Worm (Caenorhabditis elegans) whole organism, late embryonic: ENCODE data around the gene F53B3.6.
"Not testable (repeated sequence)": the region's sequence is repeated elsewhere in the genome, so short reads cannot be mapped to it uniquely, and the experiment has no call there.

Experiments used
- C08G9.2 ChIP-seq: sonication (generic microtip); optimal IDR thresholded peaks from 2 replicates; lab custom pipeline; 2016; ENCODE audit warnings: mild to moderate bottlenecking, missing genetic modification characterization, moderate library complexity, missing compliant biosample characterization
- C38D4.7 ChIP-seq: fragments of 200-800 bp; sonication (Bioruptor generic); optimal IDR thresholded peaks from 2 replicates; lab custom pipeline; 2018; ENCODE audit warnings: mild to moderate bottlenecking, missing genetic modification characterization, moderate library complexity, missing compliant biosample characterization
- K09A11.1 ChIP-seq: sonication (generic microtip); optimal IDR thresholded peaks from 2 replicates; lab custom pipeline; 2017; ENCODE audit warnings: antibody characterized with exemption, mild to moderate bottlenecking, missing genetic modification characterization, missing compliant biosample characterization; ENCODE audit not compliant: insufficient read depth
- ahr-1 ChIP-seq: sonication (generic microtip); optimal IDR thresholded peaks from 2 replicates; lab custom pipeline; 2016; ENCODE audit warnings: missing genetic modification characterization, missing compliant biosample characterization
- ama-1 ChIP-seq: fragments of 150-350 bp; optimal IDR thresholded peaks from 2 replicates; lab custom pipeline; 2014
- ceh-14 ChIP-seq: sonication (generic microtip); optimal IDR thresholded peaks from 2 replicates; lab custom pipeline; 2016; ENCODE audit warnings: missing genotype, missing genetic modification characterization, missing compliant biosample characterization
- ceh-19 ChIP-seq: fragments of 200-800 bp; sonication (Bioruptor generic); optimal IDR thresholded peaks from 2 replicates; lab custom pipeline; 2018; ENCODE audit warnings: mild to moderate bottlenecking, missing genetic modification characterization, missing compliant biosample characterization
- ceh-2 ChIP-seq: sonication (generic microtip); optimal IDR thresholded peaks from 2 replicates; lab custom pipeline; 2016; ENCODE audit warnings: missing genotype, missing genetic modification characterization, missing compliant biosample characterization
- ceh-30 ChIP-seq: fragments of 150-350 bp; optimal IDR thresholded peaks from 2 replicates; lab custom pipeline; 2014; ENCODE audit warnings: missing biosample characterization, missing genetic modification characterization
- ceh-31 ChIP-seq: sonication (generic microtip); optimal IDR thresholded peaks from 2 replicates; lab custom pipeline; 2016; ENCODE audit warnings: missing genetic modification characterization, missing compliant biosample characterization
- ceh-34 ChIP-seq: sonication (generic microtip); optimal IDR thresholded peaks from 2 replicates; lab custom pipeline; 2016; ENCODE audit warnings: mild to moderate bottlenecking, missing genetic modification characterization, missing compliant biosample characterization
- ceh-45 ChIP-seq: fragments of 200-800 bp; sonication (Bioruptor generic); IDR thresholded peaks from 2 replicates; pipeline ENCODE4 v1.3.6; 2022; ENCODE audit warnings: missing genetic modification reagents, missing genetic modification characterization, missing compliant biosample characterization
- ceh-48 ChIP-seq: sonication (generic microtip); optimal IDR thresholded peaks from 2 replicates; lab custom pipeline; 2016; ENCODE audit warnings: missing genetic modification characterization, inconsistent platforms, missing compliant biosample characterization
- che-1 ChIP-seq: sonication (generic microtip); optimal IDR thresholded peaks from 2 replicates; lab custom pipeline; 2016; ENCODE audit warnings: mild to moderate bottlenecking, missing genetic modification characterization, missing compliant biosample characterization
- dmd-4 ChIP-seq: sonication (generic microtip); optimal IDR thresholded peaks from 2 replicates; lab custom pipeline; 2016; ENCODE audit warnings: borderline replicate concordance, missing genetic modification characterization, missing compliant biosample characterization
- elt-2 ChIP-seq: sonication (generic microtip); optimal IDR thresholded peaks from 2 replicates; lab custom pipeline; 2016; ENCODE audit warnings: missing genetic modification reagents, missing genetic modification characterization, missing compliant biosample characterization
- ets-4 ChIP-seq: sonication (generic microtip); optimal IDR thresholded peaks from 2 replicates; lab custom pipeline; 2016; ENCODE audit warnings: missing genetic modification characterization, missing compliant biosample characterization
- fax-1 ChIP-seq: sonication (generic microtip); optimal IDR thresholded peaks from 2 replicates; lab custom pipeline; 2016; ENCODE audit warnings: missing genotype, missing genetic modification characterization, missing compliant biosample characterization
- fkh-10 ChIP-seq: fragments of 150-350 bp; optimal IDR thresholded peaks from 2 replicates; lab custom pipeline; 2014; ENCODE audit warnings: missing biosample characterization, missing genetic modification reagents, missing genetic modification characterization
- fkh-6 ChIP-seq: sonication (generic microtip); optimal IDR thresholded peaks from 2 replicates; lab custom pipeline; 2016; ENCODE audit warnings: missing genetic modification characterization, missing compliant biosample characterization
- hlh-15 ChIP-seq: sonication (generic microtip); optimal IDR thresholded peaks from 2 replicates; lab custom pipeline; 2016; ENCODE audit warnings: missing genetic modification characterization, missing compliant biosample characterization
- hlh-6 ChIP-seq: sonication (generic microtip); optimal IDR thresholded peaks from 2 replicates; lab custom pipeline; 2016; ENCODE audit warnings: missing genotype, missing genetic modification characterization, missing compliant biosample characterization
- lim-6 ChIP-seq: sonication (generic microtip); optimal IDR thresholded peaks from 2 replicates; lab custom pipeline; 2016; ENCODE audit warnings: missing genetic modification characterization, missing compliant biosample characterization
- mec-3 ChIP-seq: sonication (generic microtip); optimal IDR thresholded peaks from 2 replicates; lab custom pipeline; 2016; ENCODE audit warnings: borderline replicate concordance, missing genetic modification characterization, missing compliant biosample characterization
- nfya-1 ChIP-seq: sonication (generic microtip); optimal IDR thresholded peaks from 2 replicates; lab custom pipeline; 2017; ENCODE audit warnings: missing genetic modification characterization, mild to moderate bottlenecking, missing compliant biosample characterization, antibody characterized with exemption, moderate library complexity
- npax-4 ChIP-seq: sonication (generic microtip); optimal IDR thresholded peaks from 2 replicates; lab custom pipeline; 2016; ENCODE audit warnings: missing genetic modification characterization, missing compliant biosample characterization
- odd-2 ChIP-seq: sonication (generic microtip); optimal IDR thresholded peaks from 2 replicates; lab custom pipeline; 2017; ENCODE audit warnings: antibody characterized with exemption, mild to moderate bottlenecking, missing genetic modification characterization, missing compliant biosample characterization
- pag-3 ChIP-seq: sonication (generic microtip); optimal IDR thresholded peaks from 2 replicates; lab custom pipeline; 2016; ENCODE audit warnings: missing compliant biosample characterization, missing genetic modification characterization, borderline replicate concordance
- pqm-1 ChIP-seq: sonication (generic microtip); optimal IDR thresholded peaks from 2 replicates; lab custom pipeline; 2016; ENCODE audit warnings: missing genetic modification characterization, missing compliant biosample characterization
- ref-2 ChIP-seq: sonication (generic microtip); optimal IDR thresholded peaks from 2 replicates; lab custom pipeline; 2016; ENCODE audit warnings: missing genetic modification characterization, missing compliant biosample characterization
- sdc-2 ChIP-seq: sonication (generic microtip); optimal IDR thresholded peaks from 2 replicates; lab custom pipeline; 2016; ENCODE audit warnings: missing genotype, missing genetic modification characterization, missing compliant biosample characterization
- sox-2 ChIP-seq: fragments of 200-800 bp; sonication (Bioruptor generic); IDR thresholded peaks from 2 replicates; pipeline ENCODE4 v1.3.6; 2022; ENCODE audit warnings: missing genetic modification reagents, missing genetic modification characterization, missing compliant biosample characterization
- tbx-2 ChIP-seq: sonication (generic microtip); optimal IDR thresholded peaks from 2 replicates; lab custom pipeline; 2016; ENCODE audit warnings: missing genetic modification characterization, missing compliant biosample characterization
- tbx-7 ChIP-seq: sonication (generic microtip); optimal IDR thresholded peaks from 2 replicates; lab custom pipeline; 2016; ENCODE audit warnings: missing genotype, missing genetic modification characterization, missing compliant biosample characterization
- unc-55 ChIP-seq: sonication (generic microtip); optimal IDR thresholded peaks from 2 replicates; lab custom pipeline; 2017; ENCODE audit warnings: missing biosample characterization, missing genetic modification reagents, missing genetic modification characterization
- zip-5 ChIP-seq: sonication (generic microtip); optimal IDR thresholded peaks from 2 replicates; lab custom pipeline; 2016; ENCODE audit warnings: missing genetic modification characterization, missing compliant biosample characterization
- ztf-16 ChIP-seq: sonication (generic microtip); optimal IDR thresholded peaks from 2 replicates; lab custom pipeline; 2017; ENCODE audit warnings: missing genetic modification characterization, missing compliant biosample characterization

Gene F53B3.6

ce11 chrX:2894273-2894672, 30.2 kb downstream of the F53B3.6 start, which contains the start of gene B0410.1:
Gene B0410.1 (plus strand): TSS chrX:2894573.
- TF ChIP-seq ceh-19 (GFP tag; lab: Kevin White, UChicago); K09A11.1 (tag; lab: Kevin White, UChicago); odd-2 (tag; lab: Kevin White, UChicago): not testable (repeated sequence)

- TF ChIP-seq pqm-1 (tag; lab: Kevin White, UChicago) = no peak
- TF ChIP-seq ets-4 (tag; lab: Kevin White, UChicago) = no peak
- TF ChIP-seq ceh-14 (tag; lab: Kevin White, UChicago) = no peak
- TF ChIP-seq hlh-15 (tag; lab: Kevin White, UChicago) = no peak
- no peak for TF ChIP-seq fax-1 (tag; lab: Kevin White, UChicago)
- TF ChIP-seq ceh-19 (GFP tag; lab: Kevin White, UChicago) = no peak
- no peak for TF ChIP-seq elt-2 (tag; lab: Kevin White, UChicago)
- TF ChIP-seq lim-6 = no peak
- no peak for TF ChIP-seq zip-5
- TF ChIP-seq C38D4.7 (GFP tag; lab: Kevin White, UChicago) = no peak
- TF ChIP-seq tbx-2 (tag; lab: Kevin White, UChicago) = no peak
- no peak for TF ChIP-seq ceh-45 (GFP tag; lab: Robert Waterston, UW)
- TF ChIP-seq, all 69 proteins: peak for 0
Measured at ce11 chrX:2895646-2896045, 31.6 kb downstream of the F53B3.6 start.

ce11 chrX:2898256-2898655, 34.2 kb downstream of the F53B3.6 start, which contains the start of gene F52B10.3:
Gene F52B10.3 (minus strand): TSS chrX:2898356.
- peak; percentile 1 for TF ChIP-seq elt-2 (tag; lab: Kevin White, UChicago)
- TF ChIP-seq ahr-1 (tag; lab: Kevin White, UChicago) = no peak
- peak; percentile 64 for TF ChIP-seq ceh-48 (tag; lab: Kevin White, UChicago)
- peak; percentile 5 for TF ChIP-seq nfya-1 (tag; lab: Kevin White, UChicago)

- TF ChIP-seq che-1 (tag; lab: Kevin White, UChicago) (peak; percentile 18), ama-1 (lab: Kevin White, UChicago) (no peak), hlh-6 (tag; lab: Kevin White, UChicago) (peak; percentile 40), ref-2 (tag; lab: Kevin White, UChicago) (peak; percentile 39), pag-3 (tag; lab: Kevin White, UChicago) (no peak), tbx-2 (tag; lab: Kevin White, UChicago) (peak; percentile 68), ceh-2 (no peak), fkh-6 (tag; lab: Kevin White, UChicago) (no peak), ceh-31 (tag; lab: Kevin White, UChicago) (peak; percentile 29), C08G9.2 (tag; lab: Kevin White, UChicago) (no peak), elt-2 (tag; lab: Kevin White, UChicago) (peak; percentile 33), fkh-10 (GFP tag; lab: Kevin White, UChicago) (no peak), ceh-30 (tag; lab: Kevin White, UChicago) (no peak), ceh-19 (GFP tag; lab: Kevin White, UChicago) (peak; percentile 25), ztf-16 (tag; lab: Kevin White, UChicago) (no peak), C38D4.7 (GFP tag; lab: Kevin White, UChicago) (no peak), odd-2 (tag; lab: Kevin White, UChicago) (no peak), ceh-34 (tag; lab: Kevin White, UChicago) (peak; percentile 13), sdc-2 (tag; lab: Kevin White, UChicago) (peak; percentile 69), unc-55 (GFP tag; lab: Kevin White, UChicago) (no peak)
Measured at ce11 chrX:2900897-2901496, 37.0 kb downstream of the F53B3.6 start.

ce11 chrX:2902854-2903253, 38.8 kb downstream of the F53B3.6 start:
- no peak for TF ChIP-seq tbx-7 (tag; lab: Kevin White, UChicago)
- TF ChIP-seq ama-1 (lab: Kevin White, UChicago) = no peak
- no peak for TF ChIP-seq ztf-16 (tag; lab: Kevin White, UChicago)
- TF ChIP-seq mec-3 (tag; lab: Kevin White, UChicago) = no peak
- TF ChIP-seq hlh-6 (tag; lab: Kevin White, UChicago) = no peak
- TF ChIP-seq dmd-4 = no peak
- TF ChIP-seq odd-2 (tag; lab: Kevin White, UChicago) = no peak
- no peak for TF ChIP-seq npax-4
- no peak for TF ChIP-seq sox-2
- no peak for TF ChIP-seq ref-2 (tag; lab: Kevin White, UChicago)
- no peak for TF ChIP-seq K09A11.1 (tag; lab: Kevin White, UChicago)
